Worm (Caenorhabditis elegans): ENCODE measurements around the gene dhs-5.

DNA sequence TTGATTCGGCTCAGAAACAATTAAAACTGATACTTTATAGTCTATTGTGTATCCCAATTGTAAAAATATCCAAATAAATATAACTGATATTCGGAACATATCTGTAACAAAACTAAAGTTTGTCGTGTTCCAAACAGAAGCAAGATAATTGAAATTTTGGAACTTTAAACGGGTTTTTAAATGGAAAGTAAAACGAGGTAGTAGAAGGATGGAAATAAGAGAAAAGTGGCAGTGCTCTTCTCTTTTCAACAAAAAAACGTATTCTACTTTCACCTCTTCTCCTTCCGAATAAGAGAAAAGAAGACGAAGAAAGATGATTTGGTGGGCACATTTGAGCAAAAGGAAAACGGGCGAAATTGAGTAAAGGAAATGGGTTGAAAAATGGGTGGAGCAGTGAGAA lies 7.1 kb upstream of the dhs-5 start, which contains the start of gene nmr-1:
- TF ChIP-seq ama-1 (optimal IDR thresholded peaks at IDR 0.05) (no peak), ceh-82 (tag; optimal IDR thresholded peaks at IDR 0.05) (no peak), nhr-11 (tag; optimal IDR thresholded peaks at IDR 0.05) (no peak), elt-1 (tag; optimal IDR thresholded peaks at IDR 0.05) (no peak), pqm-1 (tag; optimal IDR thresholded peaks at IDR 0.05) (no peak), tbx-2 (tag; optimal IDR thresholded peaks at IDR 0.05) (no peak), fos-1 (tag; optimal IDR thresholded peaks at IDR 0.05) (no peak), ztf-11 (tag; optimal IDR thresholded peaks at IDR 0.05) (no peak), unc-62 (GFP tag; optimal IDR thresholded peaks at IDR 0.05) (no peak), unc-39 (tag; optimal IDR thresholded peaks at IDR 0.05) (no peak)
